Worm (Caenorhabditis elegans) whole organism, L4 larva: Measurements from ENCODE around the gene acdh-8.

Experiments used
- F26F4.8 ChIP-seq: fragments of 200-800 bp; sonication (Bioruptor generic); conservative IDR thresholded peaks from 2 replicates; pipeline ENCODE4 v1.3.6; 2022; ENCODE audit warnings: missing genetic modification characterization, missing compliant biosample characterization
- T20F7.1 ChIP-seq: fragments of 200-800 bp; sonication (Bioruptor generic); optimal IDR thresholded peaks from 2 replicates; lab custom pipeline; 2018; ENCODE audit warnings: mild to moderate bottlenecking, missing genetic modification characterization, missing compliant biosample characterization
- Y105C5A.15 ChIP-seq: fragments of 200-800 bp; sonication (Bioruptor generic); IDR thresholded peaks from 2 replicates; pipeline ENCODE4 v1.3.6; 2022; ENCODE audit warnings: missing genetic modification characterization, missing compliant biosample characterization
- Y5F2A.4 ChIP-seq: fragments of 200-800 bp; sonication (Bioruptor generic); optimal IDR thresholded peaks from 2 replicates; lab custom pipeline; 2018; ENCODE audit warnings: mild to moderate bottlenecking, missing genetic modification characterization, missing compliant biosample characterization
- Y75B8A.6 ChIP-seq: fragments of 200-800 bp; sonication (Bioruptor generic); IDR thresholded peaks from 2 replicates; pipeline ENCODE4 v1.3.6; 2022; ENCODE audit warnings: missing genetic modification reagents, missing genetic modification characterization, missing compliant biosample characterization
- ceh-28 ChIP-seq: fragments of 150-350 bp; optimal IDR thresholded peaks from 2 replicates; lab custom pipeline; 2014; ENCODE audit warnings: missing biosample characterization, missing genetic modification reagents, missing genetic modification characterization
- ceh-62 ChIP-seq: sonication (generic microtip); optimal IDR thresholded peaks from 2 replicates; lab custom pipeline; 2017; ENCODE audit warnings: missing biosample characterization, missing genetic modification characterization
- daf-12 ChIP-seq: fragments of 150-350 bp; optimal IDR thresholded peaks from 2 replicates; lab custom pipeline; 2014; ENCODE audit warnings: missing biosample characterization, missing genetic modification reagents, missing genetic modification characterization
- daf-19 ChIP-seq: fragments of 200-800 bp; sonication (Bioruptor generic); conservative IDR thresholded peaks from 2 replicates; pipeline ENCODE4 v1.3.6; 2022; ENCODE audit warnings: missing genetic modification characterization, missing compliant biosample characterization
- dmd-9 ChIP-seq: fragments of 200-800 bp; sonication (Bioruptor generic); IDR thresholded peaks from 2 replicates; pipeline ENCODE4 v1.3.6; 2022; ENCODE audit warnings: missing genetic modification reagents, missing genetic modification characterization, missing compliant biosample characterization
- dpl-1 ChIP-seq: fragments of 150-350 bp; optimal IDR thresholded peaks from 2 replicates; lab custom pipeline; 2014; ENCODE audit warnings: missing biosample characterization, missing genetic modification reagents, missing genetic modification characterization
- dve-1 ChIP-seq: sonication (generic microtip); optimal IDR thresholded peaks from 2 replicates; lab custom pipeline; 2017; ENCODE audit warnings: antibody characterized with exemption, mild to moderate bottlenecking, missing genetic modification characterization, missing compliant biosample characterization; ENCODE audit not compliant: insufficient read depth
- egl-27 ChIP-seq: sonication (generic microtip); optimal IDR thresholded peaks from 3 replicates; lab custom pipeline; 2017; ENCODE audit warnings: missing biosample characterization, missing genetic modification reagents, missing genetic modification characterization
- egl-43 ChIP-seq: fragments of 200-800 bp; sonication (Bioruptor generic); IDR thresholded peaks from 2 replicates; pipeline ENCODE4 v1.3.6; 2022; ENCODE audit warnings: missing genetic modification reagents, missing genetic modification characterization, missing compliant biosample characterization
- hlh-11 ChIP-seq: fragments of 200-800 bp; sonication (Bioruptor generic); optimal IDR thresholded peaks from 2 replicates; lab custom pipeline; 2018; ENCODE audit warnings: mild to moderate bottlenecking, missing genetic modification characterization, missing compliant biosample characterization
- hmg-1.1 ChIP-seq: fragments of 200-800 bp; sonication (Bioruptor generic); IDR thresholded peaks from 2 replicates; pipeline ENCODE4 v1.3.6; 2022; ENCODE audit warnings: missing genetic modification reagents, missing genetic modification characterization, missing compliant biosample characterization
- lin-1 ChIP-seq: fragments of 200-800 bp; sonication (Bioruptor generic); IDR thresholded peaks from 2 replicates; pipeline ENCODE4 v1.3.6; 2022; ENCODE audit warnings: missing genetic modification reagents, missing genetic modification characterization, missing compliant biosample characterization
- lin-13 ChIP-seq: fragments of 150-350 bp; optimal IDR thresholded peaks from 2 replicates; lab custom pipeline; 2014; ENCODE audit warnings: missing biosample characterization, missing genetic modification reagents, missing genetic modification characterization
- lin-38 ChIP-seq: fragments of 200-800 bp; sonication (Bioruptor generic); IDR thresholded peaks from 2 replicates; pipeline ENCODE4 v1.3.6; 2022; ENCODE audit warnings: missing genetic modification reagents, missing genetic modification characterization, missing compliant biosample characterization
- lin-39 ChIP-seq: fragments of 150-350 bp; optimal IDR thresholded peaks from 2 replicates; lab custom pipeline; 2014; ENCODE audit warnings: missing biosample characterization, missing genetic modification reagents, missing genetic modification characterization
- madf-5 ChIP-seq, 2 experiments: fragments of 200-800 bp; sonication (Bioruptor generic); IDR thresholded peaks; 2 replicates each; pipeline ENCODE4 v1.3.6; 2022; ENCODE audit warnings: missing compliant biosample characterization in 2 of 2, missing genetic modification characterization in 2 of 2
- mdl-1 ChIP-seq, 2 experiments: fragments of 150-350 bp in 1 of 2; sonication (generic microtip) in 1 of 2; optimal IDR thresholded peaks; 2 replicates each; lab custom pipeline; 2014 to 2017; ENCODE audit warnings: missing biosample characterization in 2 of 2, missing genetic modification characterization in 2 of 2
- mdt-29 ChIP-seq: fragments of 200-800 bp; sonication (Bioruptor generic); IDR thresholded peaks from 2 replicates; pipeline ENCODE4 v1.3.6; 2022; ENCODE audit warnings: missing genetic modification reagents, missing genetic modification characterization, missing compliant biosample characterization
- mes-2 ChIP-seq: sonication (generic microtip); optimal IDR thresholded peaks from 2 replicates; lab custom pipeline; 2016; ENCODE audit warnings: missing genotype, mild to moderate bottlenecking, missing genetic modification characterization, missing compliant biosample characterization; ENCODE audit not compliant: poor library complexity, severe bottlenecking
- mxl-2 ChIP-seq: fragments of 200-800 bp; sonication (Bioruptor generic); conservative IDR thresholded peaks from 2 replicates; pipeline ENCODE4 v1.3.6; 2022; ENCODE audit warnings: missing genetic modification reagents, missing genetic modification characterization, missing compliant biosample characterization
- nhr-10 ChIP-seq: fragments of 150-350 bp; optimal IDR thresholded peaks from 2 replicates; lab custom pipeline; 2014; ENCODE audit warnings: missing biosample characterization, missing genetic modification characterization
- nhr-11 ChIP-seq: fragments of 150-350 bp; optimal IDR thresholded peaks from 2 replicates; lab custom pipeline; 2014; ENCODE audit warnings: missing biosample characterization, missing genetic modification characterization
- nhr-111 ChIP-seq: fragments of 200-800 bp; sonication (Bioruptor generic); optimal IDR thresholded peaks from 2 replicates; lab custom pipeline; 2018; ENCODE audit warnings: mild to moderate bottlenecking, missing genetic modification characterization, missing compliant biosample characterization
- nhr-237 ChIP-seq: sonication (generic microtip); optimal IDR thresholded peaks from 2 replicates; lab custom pipeline; 2017; ENCODE audit warnings: missing biosample characterization, missing genetic modification characterization
- nhr-41 ChIP-seq: fragments of 200-800 bp; sonication (Bioruptor generic); IDR thresholded peaks from 2 replicates; pipeline ENCODE4 v1.3.6; 2022; ENCODE audit warnings: missing genetic modification reagents, missing genetic modification characterization, missing compliant biosample characterization
- nhr-48 ChIP-seq: sonication (generic microtip); optimal IDR thresholded peaks from 2 replicates; lab custom pipeline; 2016; ENCODE audit warnings: mild to moderate bottlenecking, missing genetic modification characterization, missing compliant biosample characterization
- nhr-6 ChIP-seq: fragments of 150-350 bp; optimal IDR thresholded peaks from 2 replicates; lab custom pipeline; 2014; ENCODE audit warnings: missing biosample characterization, missing genetic modification characterization
- nhr-76 ChIP-seq: fragments of 150-350 bp; optimal IDR thresholded peaks from 2 replicates; lab custom pipeline; 2014; ENCODE audit warnings: missing biosample characterization, missing genetic modification characterization
- php-3 ChIP-seq: fragments of 200-800 bp; sonication (Bioruptor generic); IDR thresholded peaks from 2 replicates; pipeline ENCODE4 v1.3.6; 2022; ENCODE audit warnings: missing genetic modification reagents, missing genetic modification characterization, missing compliant biosample characterization
- rbr-2 ChIP-seq: sonication (generic microtip); optimal IDR thresholded peaks from 2 replicates; lab custom pipeline; 2016; ENCODE audit warnings: missing genotype, missing genetic modification characterization, missing compliant biosample characterization
- saeg-2 ChIP-seq: fragments of 200-800 bp; sonication (Bioruptor generic); IDR thresholded peaks from 2 replicates; pipeline ENCODE4 v1.3.6; 2022; ENCODE audit warnings: missing genetic modification reagents, missing genetic modification characterization, missing compliant biosample characterization
- sdz-12 ChIP-seq: fragments of 200-800 bp; sonication (Bioruptor generic); optimal IDR thresholded peaks from 2 replicates; lab custom pipeline; 2018; ENCODE audit warnings: mild to moderate bottlenecking, missing genetic modification characterization, missing compliant biosample characterization
- set-16 ChIP-seq: fragments of 200-800 bp; sonication (Bioruptor generic); IDR thresholded peaks from 2 replicates; pipeline ENCODE4 v1.3.6; 2022; ENCODE audit warnings: missing genetic modification reagents, missing genetic modification characterization, missing compliant biosample characterization
- tra-1 ChIP-seq: fragments of 200-800 bp; sonication (Bioruptor generic); IDR thresholded peaks from 2 replicates; pipeline ENCODE4 v1.3.6; 2022; ENCODE audit warnings: missing genetic modification reagents, missing genetic modification characterization, missing compliant biosample characterization
- unc-130 ChIP-seq: sonication (generic microtip); optimal IDR thresholded peaks from 2 replicates; lab custom pipeline; 2016; ENCODE audit warnings: missing genetic modification reagents, missing genetic modification characterization, missing compliant biosample characterization
- unc-62 ChIP-seq, 3 experiments: fragments of 150-350 bp in 1 of 3; sonication (generic microtip); optimal IDR thresholded peaks in 2 of 3; peaks in 1 of 3; 1 replicate in 1 of 3; 2 replicates in 2 of 3; lab custom pipeline; 2014 to 2017; ENCODE audit warnings: missing biosample characterization in 3 of 3, missing genetic modification characterization in 3 of 3, missing genetic modification reagents in 3 of 3, missing genotype in 1 of 3
- vab-7 ChIP-seq: fragments of 200-800 bp; sonication (Bioruptor generic); IDR thresholded peaks from 2 replicates; pipeline ENCODE4 v1.3.6; 2022; ENCODE audit warnings: missing genetic modification reagents, missing genetic modification characterization, missing compliant biosample characterization
- zfp-2 ChIP-seq: sonication (generic microtip); optimal IDR thresholded peaks from 2 replicates; lab custom pipeline; 2016; ENCODE audit warnings: mild to moderate bottlenecking, missing genetic modification characterization, missing compliant biosample characterization
- zfp-3 ChIP-seq: fragments of 200-800 bp; sonication (Bioruptor generic); conservative IDR thresholded peaks from 2 replicates; pipeline ENCODE4 v1.3.6; 2022; ENCODE audit warnings: missing genetic modification reagents, missing genetic modification characterization, missing compliant biosample characterization
- zip-11 ChIP-seq: fragments of 200-800 bp; sonication (Bioruptor generic); IDR thresholded peaks from 2 replicates; pipeline ENCODE4 v1.3.6; 2022; ENCODE audit warnings: missing genetic modification characterization, missing compliant biosample characterization
- zip-2 ChIP-seq: fragments of 150-350 bp; optimal IDR thresholded peaks from 2 replicates; lab custom pipeline; 2014; ENCODE audit warnings: missing biosample characterization, missing genetic modification characterization
- ztf-7 ChIP-seq: fragments of 150-350 bp; optimal IDR thresholded peaks from 2 replicates; lab custom pipeline; 2014; ENCODE audit warnings: missing biosample characterization, missing genetic modification characterization

The acdh-8 gene

DNA sequence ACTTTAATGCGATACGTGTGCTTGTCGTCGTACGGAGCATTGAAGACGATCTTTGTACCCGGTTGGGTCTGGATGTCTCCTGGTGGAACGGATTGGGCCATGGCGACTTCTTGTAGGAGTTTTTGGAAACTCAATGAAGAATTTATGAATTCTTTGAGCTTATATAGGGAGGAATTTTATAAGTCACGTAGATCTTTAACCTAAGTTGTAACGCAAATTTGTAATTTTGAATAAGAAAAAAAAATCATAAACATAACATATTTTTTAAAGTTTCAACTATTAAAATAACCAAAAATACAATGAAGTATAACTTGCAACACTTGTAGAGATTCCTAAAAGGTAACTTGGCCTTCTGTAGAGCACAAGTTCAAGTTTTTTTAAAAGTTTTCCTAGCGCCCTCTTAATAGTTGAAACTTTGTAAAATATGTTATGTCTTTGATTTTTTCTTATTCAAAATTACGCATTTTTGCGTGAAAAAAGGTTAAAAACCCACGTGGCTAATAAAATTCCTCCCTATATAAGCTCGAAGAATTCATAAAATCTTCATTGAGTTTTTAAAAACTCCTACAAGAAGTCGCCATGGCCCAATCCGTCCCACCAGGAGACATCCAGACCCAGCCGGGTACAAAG is 3.2 kb downstream of the acdh-8 start, which contains the start of the genes msp-63 and msp-142:
Gene msp-63 (minus strand): TSS at position 101 of the 630 bp plus-strand sequence.
Gene msp-142 (plus strand): TSS at position 580 of the 630 bp plus-strand sequence.
- no peak for TF ChIP-seq daf-19 (GFP tag; lab: Robert Waterston, UW)
- no peak for TF ChIP-seq ceh-28
- no peak for TF ChIP-seq hlh-11
- no peak for TF ChIP-seq F26F4.8 (GFP tag; lab: Robert Waterston, UW)
- TF ChIP-seq dpl-1 (GFP tag; lab: Kevin White, UChicago): no peak
- no peak for TF ChIP-seq mxl-2 (GFP tag; lab: Robert Waterston, UW)
- no peak for TF ChIP-seq nhr-111 (GFP tag; lab: Kevin White, UChicago)
- no peak for TF ChIP-seq rbr-2 (tag; lab: Kevin White, UChicago)
- TF ChIP-seq vab-7 (GFP tag; lab: Robert Waterston, UW): no peak
- TF ChIP-seq ztf-7 (tag; lab: Kevin White, UChicago): no peak
- no peak for TF ChIP-seq unc-62 (GFP tag; optimal IDR thresholded peaks at IDR 0.05 in 1 of 2; lab: Kevin White, UChicago)
- no peak for TF ChIP-seq unc-62 (tag; optimal IDR thresholded peaks at IDR 0.05; lab: Kevin White, UChicago)
- no peak for TF ChIP-seq nhr-76 (tag; lab: Kevin White, UChicago)
- no peak for TF ChIP-seq nhr-41 (GFP tag; lab: Robert Waterston, UW)
- TF ChIP-seq Y5F2A.4 (GFP tag; lab: Kevin White, UChicago): no peak
- TF ChIP-seq ceh-62 (tag; lab: Kevin White, UChicago): no peak
- no peak for TF ChIP-seq nhr-10
- no peak for TF ChIP-seq daf-12 (tag; lab: Kevin White, UChicago)
- no peak for TF ChIP-seq php-3 (GFP tag; lab: Robert Waterston, UW)
- no peak for TF ChIP-seq zfp-3 (GFP tag; lab: Robert Waterston, UW)

- TF ChIP-seq vab-7 (GFP tag; lab: Robert Waterston, UW) (no peak), lin-13 (GFP tag; lab: Kevin White, UChicago) (no peak), hmg-1.1 (GFP tag; lab: Robert Waterston, UW) (no peak), dve-1 (tag; lab: Kevin White, UChicago) (no peak), lin-1 (GFP tag; lab: Robert Waterston, UW) (no peak), lin-38 (GFP tag; lab: Robert Waterston, UW) (no peak), madf-5 (GFP tag; IDR thresholded peaks at IDR 0.05; lab: Robert Waterston, UW) (no peak), unc-130 (no peak), nhr-76 (tag; lab: Kevin White, UChicago) (no peak), hlh-11 (no peak), nhr-6 (tag; lab: Kevin White, UChicago) (no peak), mdt-29 (GFP tag; lab: Robert Waterston, UW) (no peak), mes-2 (tag; lab: Kevin White, UChicago) (no peak), T20F7.1 (GFP tag; lab: Kevin White, UChicago) (no peak), Y75B8A.6 (GFP tag; lab: Robert Waterston, UW) (no peak), zip-11 (GFP tag; lab: Robert Waterston, UW) (no peak), ceh-62 (tag; lab: Kevin White, UChicago) (no peak), mxl-2 (GFP tag; lab: Robert Waterston, UW) (no peak)
- TF ChIP-seq, all 104 proteins: peak for 0
Observed at ce11 chrII:5799553-5799952, 5.3 kb downstream of the acdh-8 start, which contains the start of gene K05F1.8. Gene K05F1.8 (minus strand): TSS chrII:5799653.

DNA sequence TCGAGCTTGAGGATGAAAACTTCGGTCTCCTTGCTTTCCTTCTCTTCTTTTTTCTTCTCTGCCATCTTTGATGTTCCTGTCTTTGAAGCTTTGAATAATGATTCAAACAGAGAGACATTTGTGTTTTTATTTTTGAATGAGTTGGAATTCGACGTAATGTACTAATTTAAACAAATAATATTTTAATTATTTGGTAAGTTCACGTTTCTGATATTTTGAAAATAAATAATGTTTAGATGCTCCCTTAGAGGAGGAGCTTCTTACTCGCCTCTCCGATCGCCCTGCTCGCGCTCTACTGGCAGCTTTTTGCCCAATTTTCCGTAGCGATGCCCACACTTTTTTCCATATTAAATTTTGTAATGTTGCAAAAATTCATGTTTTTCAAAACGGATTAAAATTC is 6.8 kb downstream of the acdh-8 start, which contains the start of the genes K05F1.9 and K05F1.1:
Gene K05F1.9 (minus strand): TSS at position 101 of the 400 bp plus-strand sequence.
Gene K05F1.1 (plus strand): TSS at position 308 of the 400 bp plus-strand sequence.
- TF ChIP-seq nhr-11 (tag; lab: Kevin White, UChicago): no peak
- TF ChIP-seq Y105C5A.15 (GFP tag; lab: Robert Waterston, UW): no peak
- TF ChIP-seq set-16 (GFP tag; lab: Robert Waterston, UW): no peak
- no peak for TF ChIP-seq dmd-9 (GFP tag; lab: Robert Waterston, UW)
- no peak for TF ChIP-seq zip-2 (tag; lab: Kevin White, UChicago)
- TF ChIP-seq lin-39 (tag; lab: Kevin White, UChicago): no peak
- no peak for TF ChIP-seq sdz-12 (GFP tag; lab: Kevin White, UChicago)
- TF ChIP-seq nhr-237 (tag; lab: Kevin White, UChicago): no peak
- no peak for TF ChIP-seq zfp-2 (tag; lab: Kevin White, UChicago)
- TF ChIP-seq unc-130: no peak
- no peak for TF ChIP-seq egl-43
- TF ChIP-seq tra-1: no peak
- no peak for TF ChIP-seq egl-27 (tag; lab: Kevin White, UChicago)
- no peak for TF ChIP-seq nhr-48
- no peak for TF ChIP-seq nhr-41 (GFP tag; lab: Robert Waterston, UW)
- TF ChIP-seq saeg-2 (GFP tag; lab: Robert Waterston, UW): no peak
- TF ChIP-seq T20F7.1 (GFP tag; lab: Kevin White, UChicago): no peak
- TF ChIP-seq mdl-1 (tag; optimal IDR thresholded peaks at IDR 0.05; lab: Kevin White, UChicago): no peak
